Comparison of ENCODE assay signal across 1 fruit fly cellular context in genomic region chrX:6990105-6990504, dm6.
A peak's percentile ranks its signal among the peaks of the same experiment; 100 is the strongest.
TF ChIP-seq lines count a peak whose summit lies in the region.

No protein-coding gene starts in this region.

TF ChIP-seq in whole organism, embryonic, 481 proteins besides CTCF, POLR2A, EP300 and RAD21 (continued from another document):
- TF ChIP-seq sug (tag; optimal IDR thresholded peaks at IDR 0.05; lab: Kevin White, UChicago) (no peak), gro (GFP tag; optimal IDR thresholded peaks at IDR 0.05; lab: Kevin White, UChicago) (no peak), ara (GFP tag; IDR thresholded peaks at IDR 0.05; lab: Robert Waterston, UW) (no peak), lbe (GFP tag; optimal IDR thresholded peaks at IDR 0.05; lab: Kevin White, UChicago) (peak; percentile 20), bbx (GFP tag; IDR thresholded peaks at IDR 0.05; lab: Robert Waterston, UW; ENCODE audit: partially characterized antibody) (no peak), CG18476 (GFP tag; optimal IDR thresholded peaks at IDR 0.05; lab: Kevin White, UChicago) (no peak), dmrt99B (tag; optimal IDR thresholded peaks at IDR 0.05; lab: Kevin White, UChicago) (peak; percentile 31), fd96Cb (tag; optimal IDR thresholded peaks at IDR 0.05; lab: Kevin White, UChicago) (peak; percentile 14), Blimp-1 (GFP tag; optimal IDR thresholded peaks at IDR 0.05; lab: Kevin White, UChicago) (peak; percentile 48), abd-A (tag; optimal IDR thresholded peaks at IDR 0.05; lab: Kevin White, UChicago) (peak; percentile 80), CG14710 (tag; optimal IDR thresholded peaks at IDR 0.05; lab: Kevin White, UChicago) (no peak), fd3F (GFP tag; optimal IDR thresholded peaks at IDR 0.05; lab: Kevin White, UChicago) (no peak), gem (tag; optimal IDR thresholded peaks at IDR 0.05; lab: Kevin White, UChicago) (peak; percentile 34), Oaz (GFP tag; IDR thresholded peaks at IDR 0.05; lab: Robert Waterston, UW) (no peak), CG18262 (tag; optimal IDR thresholded peaks at IDR 0.05; lab: Kevin White, UChicago) (peak; percentile 29), CG5180 (GFP tag; optimal IDR thresholded peaks at IDR 0.05; lab: Kevin White, UChicago) (no peak), grn (GFP tag; optimal IDR thresholded peaks at IDR 0.05; lab: Kevin White, UChicago) (peak; percentile 44), CG14014 (GFP tag; IDR thresholded peaks at IDR 0.05; lab: Robert Waterston, UW) (no peak), CG1832 (GFP tag; optimal IDR thresholded peaks at IDR 0.05; lab: Kevin White, UChicago) (no peak), rib (GFP tag; IDR thresholded peaks at IDR 0.05; lab: Robert Waterston, UW) (no peak), Opbp (GFP tag; IDR thresholded peaks at IDR 0.05; lab: Robert Waterston, UW; ENCODE audit: partially characterized antibody) (no peak), CG10274 (GFP tag; optimal IDR thresholded peaks at IDR 0.05; lab: Kevin White, UChicago) (no peak), chinmo (GFP tag; IDR thresholded peaks at IDR 0.05; lab: Robert Waterston, UW; ENCODE audit: partially characterized antibody) (no peak), Bgb (GFP tag; IDR thresholded peaks at IDR 0.05; lab: Robert Waterston, UW; ENCODE audit: partially characterized antibody) (no peak), CG10321 (GFP tag; IDR thresholded peaks at IDR 0.05; lab: Robert Waterston, UW) (no peak), kay (GFP tag; optimal IDR thresholded peaks at IDR 0.05; lab: Kevin White, UChicago) (no peak), ftz-f1 (GFP tag; optimal IDR thresholded peaks at IDR 0.05; lab: Kevin White, UChicago) (no peak), CG8281 (tag; optimal IDR thresholded peaks at IDR 0.05; lab: Kevin White, UChicago) (no peak), Hr78 (GFP tag; optimal IDR thresholded peaks at IDR 0.05; lab: Kevin White, UChicago) (no peak), D19B (GFP tag; optimal IDR thresholded peaks at IDR 0.05; lab: Kevin White, UChicago) (no peak), grau (tag; optimal IDR thresholded peaks at IDR 0.05; lab: Kevin White, UChicago) (peak; percentile 3)
